Fruit fly (Drosophila melanogaster) whole organism, prepupa: ENCODE measurements around the gene mtg.

Experiments used
- CG11294 ChIP-seq: fragments of 200-800 bp; sonication (Bioruptor generic); IDR thresholded peaks from 2 replicates; pipeline ENCODE4 v1.3.6; 2022; ENCODE audit warnings: missing biosample characterization, missing genetic modification characterization
- CG15336 ChIP-seq: fragments of 200-800 bp; sonication (Bioruptor generic); IDR thresholded peaks from 2 replicates; pipeline ENCODE4 v1.3.6; 2022; ENCODE audit warnings: missing biosample characterization, missing genetic modification characterization
- CG1621 ChIP-seq: fragments of 200-800 bp; sonication (Bioruptor generic); optimal IDR thresholded peaks from 3 replicates; lab custom pipeline; 2018; ENCODE audit warnings: missing biosample characterization, mild to moderate bottlenecking, missing genetic modification characterization
- CG3032 ChIP-seq: fragments of 200-800 bp; optimal IDR thresholded peaks from 2 replicates; lab custom pipeline; 2019; ENCODE audit warnings: missing biosample characterization, mild to moderate bottlenecking, missing genetic modification characterization, moderate library complexity
- CG31627 ChIP-seq: fragments of 200-800 bp; sonication (Bioruptor generic); optimal IDR thresholded peaks from 3 replicates; lab custom pipeline; 2016; ENCODE audit warnings: missing biosample characterization, missing genetic modification characterization
- CG32006 ChIP-seq: fragments of 200-800 bp; sonication (Bioruptor generic); optimal IDR thresholded peaks from 3 replicates; lab custom pipeline; 2017; ENCODE audit warnings: missing biosample characterization, mild to moderate bottlenecking, missing genetic modification characterization
- CG34406 ChIP-seq: fragments of 200-800 bp; sonication (Bioruptor generic); optimal IDR thresholded peaks from 3 replicates; lab custom pipeline; 2016; ENCODE audit warnings: missing biosample characterization, missing genetic modification characterization
- CG3919 ChIP-seq: fragments of 200-800 bp; sonication (Bioruptor generic); optimal IDR thresholded peaks from 3 replicates; lab custom pipeline; 2016; ENCODE audit warnings: missing biosample characterization, missing genetic modification characterization
- CG4318 ChIP-seq: fragments of 200-800 bp; sonication (Bioruptor generic); optimal IDR thresholded peaks from 3 replicates; lab custom pipeline; 2017; ENCODE audit warnings: missing biosample characterization, mild to moderate bottlenecking, missing genetic modification characterization
- CG6163 ChIP-seq: fragments of 200-800 bp; sonication (Bioruptor generic); IDR thresholded peaks from 3 replicates; pipeline ENCODE4 v1.3.6; 2022; ENCODE audit warnings: missing biosample characterization, missing genetic modification characterization
- CG6276 ChIP-seq: fragments of 200-800 bp; sonication (Bioruptor generic); optimal IDR thresholded peaks from 2 replicates; lab custom pipeline; 2017; ENCODE audit warnings: missing biosample characterization, mild to moderate bottlenecking, missing genetic modification characterization
- CG6808 ChIP-seq: fragments of 200-800 bp; sonication (Bioruptor generic); optimal IDR thresholded peaks from 3 replicates; lab custom pipeline; 2017; ENCODE audit warnings: missing biosample characterization, missing genetic modification characterization, mild to moderate bottlenecking, moderate library complexity, missing genetic modification reagents
- CG7368 ChIP-seq: fragments of 200-800 bp; sonication (Bioruptor generic); optimal IDR thresholded peaks from 3 replicates; lab custom pipeline; 2016; ENCODE audit warnings: missing biosample characterization, missing genetic modification characterization
- CG8119 ChIP-seq: fragments of 200-800 bp; sonication (Bioruptor generic); IDR thresholded peaks from 3 replicates; pipeline ENCODE4 v1.3.6; 2022; ENCODE audit warnings: missing biosample characterization, missing genetic modification characterization
- CG8319 ChIP-seq: fragments of 200-800 bp; sonication (Bioruptor generic); optimal IDR thresholded peaks from 3 replicates; lab custom pipeline; 2016; ENCODE audit warnings: missing biosample characterization, missing genetic modification characterization
- CG8632 ChIP-seq: fragments of 200-800 bp; sonication (Bioruptor generic); optimal IDR thresholded peaks from 3 replicates; lab custom pipeline; 2016; ENCODE audit warnings: missing biosample characterization, missing genetic modification characterization
- Eip78C ChIP-seq: fragments of 200-800 bp; sonication (Bioruptor generic); peaks from one replicate; lab custom pipeline; 2016; ENCODE audit warnings: missing biosample characterization, missing genetic modification characterization
- Ets96B ChIP-seq: fragments of 200-800 bp; optimal IDR thresholded peaks from 2 replicates; lab custom pipeline; 2019; ENCODE audit warnings: missing biosample characterization, mild to moderate bottlenecking, missing genetic modification characterization, moderate library complexity
- Hr4 ChIP-seq: fragments of 200-800 bp; sonication (Bioruptor generic); optimal IDR thresholded peaks from 3 replicates; lab custom pipeline; 2016; ENCODE audit warnings: missing biosample characterization, missing genetic modification characterization
- Lpt ChIP-seq: fragments of 200-800 bp; sonication (Bioruptor generic); optimal IDR thresholded peaks from 3 replicates; lab custom pipeline; 2016; ENCODE audit warnings: missing biosample characterization, missing genetic modification characterization
- Smox ChIP-seq: fragments of 200-800 bp; sonication (Bioruptor generic); optimal IDR thresholded peaks from 3 replicates; lab custom pipeline; 2016; ENCODE audit warnings: missing biosample characterization, missing genetic modification characterization
- achi ChIP-seq: fragments of 200-800 bp; sonication (Bioruptor generic); optimal IDR thresholded peaks from 3 replicates; lab custom pipeline; 2016; ENCODE audit warnings: missing biosample characterization, missing genetic modification characterization
- acj6 ChIP-seq: fragments of 200-800 bp; sonication (Bioruptor generic); optimal IDR thresholded peaks from 3 replicates; lab custom pipeline; 2016; ENCODE audit warnings: missing biosample characterization, missing genetic modification characterization
- cyc ChIP-seq: fragments of 200-800 bp; sonication (Bioruptor generic); optimal IDR thresholded peaks from 3 replicates; lab custom pipeline; 2016; ENCODE audit warnings: missing biosample characterization, missing genetic modification characterization
- dac ChIP-seq: fragments of 200-800 bp; sonication (Bioruptor generic); optimal IDR thresholded peaks from 2 replicates; lab custom pipeline; 2017; ENCODE audit warnings: missing biosample characterization, mild to moderate bottlenecking, missing genetic modification characterization
- dsx ChIP-seq: fragments of 200-800 bp; optimal IDR thresholded peaks from 3 replicates; lab custom pipeline; 2019; ENCODE audit warnings: missing biosample characterization, mild to moderate bottlenecking, missing genetic modification characterization, moderate library complexity; ENCODE audit not compliant: poor library complexity, severe bottlenecking
- eg ChIP-seq: fragments of 200-800 bp; sonication (Bioruptor generic); IDR thresholded peaks from 3 replicates; pipeline ENCODE4 v1.3.6; 2022; ENCODE audit warnings: missing biosample characterization, missing genetic modification characterization
- fkh ChIP-seq: fragments of 200-800 bp; sonication (Bioruptor generic); optimal IDR thresholded peaks from 3 replicates; lab custom pipeline; 2017; ENCODE audit warnings: missing biosample characterization, mild to moderate bottlenecking, missing genetic modification characterization, moderate library complexity
- net ChIP-seq: fragments of 200-800 bp; sonication (Bioruptor generic); optimal IDR thresholded peaks from 3 replicates; lab custom pipeline; 2016; ENCODE audit warnings: missing biosample characterization, missing genetic modification characterization
- pdm3 ChIP-seq: fragments of 200-800 bp; sonication (Bioruptor generic); optimal IDR thresholded peaks from 3 replicates; lab custom pipeline; 2016; ENCODE audit warnings: missing biosample characterization, missing genetic modification characterization
- salr ChIP-seq, 2 experiments: fragments of 200-800 bp; sonication (Bioruptor generic); optimal IDR thresholded peaks; 3 replicates each; lab custom pipeline; 2016 to 2018; ENCODE audit warnings: missing biosample characterization in 2 of 2, missing genetic modification characterization in 2 of 2, mild to moderate bottlenecking in 1 of 2
- ss ChIP-seq, 2 experiments: fragments of 200-800 bp; sonication (Bioruptor generic); optimal IDR thresholded peaks; 2 replicates in 1 of 2; 3 replicates in 1 of 2; lab custom pipeline; 2017 to 2018; ENCODE audit warnings: mild to moderate bottlenecking in 2 of 2, missing biosample characterization in 2 of 2, missing genetic modification characterization in 2 of 2, moderate library complexity in 1 of 2
- svp ChIP-seq: fragments of 200-800 bp; sonication (Bioruptor generic); peaks from one replicate; lab custom pipeline; 2016; ENCODE audit warnings: missing biosample characterization, missing genetic modification characterization
- vri ChIP-seq: fragments of 200-800 bp; sonication (Bioruptor generic); optimal IDR thresholded peaks from 3 replicates; lab custom pipeline; 2016; ENCODE audit warnings: missing biosample characterization, mild to moderate bottlenecking, missing genetic modification characterization

mtg gene

DNA sequence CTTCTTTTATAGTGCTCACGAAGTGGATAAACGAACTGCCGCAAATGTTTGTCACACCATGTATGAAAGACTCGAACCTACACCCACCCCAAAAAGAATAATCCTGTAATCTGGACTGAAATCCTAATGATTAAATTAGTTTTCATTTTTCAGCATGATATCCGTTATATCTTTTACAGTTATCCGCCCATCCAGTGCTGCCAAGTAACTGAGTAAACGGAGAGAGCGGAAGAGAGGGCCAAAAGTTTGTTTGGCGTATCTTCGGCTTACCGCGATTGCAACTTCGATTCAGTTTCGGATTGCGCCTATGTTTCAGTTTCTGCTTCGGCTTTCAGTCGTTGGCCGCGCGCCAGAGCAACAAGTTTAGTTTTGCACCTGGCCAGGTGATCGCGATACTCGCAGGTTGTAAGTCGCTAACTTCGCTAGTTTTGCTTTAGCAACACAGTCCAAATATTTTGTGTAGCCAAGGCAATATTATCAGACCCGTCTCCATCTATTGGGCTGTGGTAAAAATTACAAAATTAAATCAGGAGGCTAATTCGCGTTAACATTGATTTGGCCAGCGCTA lies at the start of gene mtg:
Gene mtg, plus strand, starts transcription at position 332 of the 568 bp plus-strand sequence.
- TF ChIP-seq dsx (GFP tag; lab: Kevin White, UChicago) = no peak
- TF ChIP-seq CG8119 (GFP tag; lab: Robert Waterston, UW) = 0 out of 3 replicates have a peak, but pooled peaks have one; percentile 31
- TF ChIP-seq CG3919 = peak; percentile 27
- peak; percentile 39 for TF ChIP-seq Lpt (GFP tag; lab: Kevin White, UChicago)
- peak; percentile 32; the same call in 1 of the 3 replicates for TF ChIP-seq CG6163 (GFP tag; lab: Robert Waterston, UW)
- no peak for TF ChIP-seq cyc (GFP tag; lab: Kevin White, UChicago)
- no peak for TF ChIP-seq ss (GFP tag; optimal IDR thresholded peaks at IDR 0.05; lab: Kevin White, UChicago)
- peak; percentile 20; the same call in 1 of the 3 replicates for TF ChIP-seq eg
- peak; percentile 43; the same call in 1 of the 2 replicates for TF ChIP-seq CG15336 (GFP tag; lab: Robert Waterston, UW)
- no peak for TF ChIP-seq CG31627 (GFP tag; lab: Kevin White, UChicago)
- no peak for TF ChIP-seq achi (GFP tag; lab: Kevin White, UChicago)
- no peak for TF ChIP-seq Smox (GFP tag; lab: Kevin White, UChicago)
- TF ChIP-seq Eip78C (GFP tag; lab: Kevin White, UChicago) = peak; percentile 18
- TF ChIP-seq CG6808 (GFP tag; lab: Kevin White, UChicago) = peak; percentile 99

DNA sequence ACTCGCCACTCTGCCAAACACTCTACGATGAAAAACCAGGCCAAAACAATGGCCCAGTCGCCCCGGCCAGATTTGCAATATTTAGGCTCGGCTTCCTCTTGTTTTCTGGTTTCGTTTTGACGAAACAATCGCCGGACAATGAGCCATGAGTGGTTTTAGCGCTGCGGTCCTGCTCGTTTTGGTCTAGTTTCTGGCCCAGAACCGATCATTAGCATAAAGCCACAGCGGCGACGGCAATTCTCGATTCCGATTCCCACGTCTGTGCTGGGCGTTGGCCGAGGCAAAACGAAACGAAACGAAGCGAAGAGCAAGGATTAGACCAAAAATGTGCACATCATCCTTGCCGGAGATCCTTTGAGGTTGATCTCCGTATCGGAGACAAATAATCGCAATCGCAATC lies 46.9 kb upstream of the mtg start:
- TF ChIP-seq CG32006 (no peak), CG6808 (GFP tag; lab: Kevin White, UChicago) (no peak), CG11294 (GFP tag; lab: Robert Waterston, UW) (no peak), CG8632 (GFP tag; lab: Kevin White, UChicago) (no peak), dac (GFP tag; lab: Kevin White, UChicago) (no peak), CG7368 (GFP tag; lab: Kevin White, UChicago) (no peak), salr (GFP tag; optimal IDR thresholded peaks at IDR 0.05; lab: Kevin White, UChicago) (no peak), Hr4 (GFP tag; lab: Kevin White, UChicago) (no peak), vri (GFP tag; lab: Kevin White, UChicago) (no peak), CG15336 (GFP tag; lab: Robert Waterston, UW) (no peak), fkh (GFP tag; lab: Kevin White, UChicago) (no peak), CG3032 (tag; lab: Kevin White, UChicago) (no peak), svp (no peak), CG8319 (GFP tag; lab: Kevin White, UChicago) (no peak), ss (GFP tag; optimal IDR thresholded peaks at IDR 0.05; lab: Kevin White, UChicago) (no peak), Ets96B (tag; lab: Kevin White, UChicago) (no peak), dsx (GFP tag; lab: Kevin White, UChicago) (no peak), CG34406 (no peak), Smox (GFP tag; lab: Kevin White, UChicago) (no peak)

DNA sequence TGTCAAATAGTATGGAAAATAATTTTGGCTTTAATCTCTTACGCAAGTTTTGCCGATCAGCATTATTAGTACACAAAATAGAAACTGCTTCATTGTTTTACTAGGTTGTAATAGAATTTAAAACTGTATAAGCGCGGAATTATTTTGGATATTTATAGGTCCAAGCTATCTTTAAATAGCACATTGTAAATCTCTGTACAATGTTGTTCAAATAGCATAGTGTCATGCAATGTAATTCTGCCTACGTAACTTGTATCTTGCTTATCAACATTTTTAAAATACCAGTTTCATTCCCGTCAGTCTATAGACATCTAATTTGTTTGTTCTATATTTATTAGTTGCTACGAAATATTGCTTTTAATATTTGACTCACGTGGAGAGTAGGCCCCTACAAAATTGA lies 45.6 kb upstream of the mtg start, which contains the start of gene CheA84a:
Gene CheA84a, minus strand, starts transcription at position 101 of the 400 bp plus-strand sequence.
- TF ChIP-seq CG8632 (GFP tag; lab: Kevin White, UChicago) (no peak), CG3032 (tag; lab: Kevin White, UChicago) (no peak), pdm3 (GFP tag; lab: Kevin White, UChicago) (no peak), eg (no peak), CG4318 (GFP tag; lab: Kevin White, UChicago) (no peak), vri (GFP tag; lab: Kevin White, UChicago) (no peak), net (no peak), CG1621 (no peak), CG32006 (no peak), Eip78C (GFP tag; lab: Kevin White, UChicago) (no peak), acj6 (GFP tag; lab: Kevin White, UChicago) (no peak), CG6276 (GFP tag; lab: Kevin White, UChicago) (no peak)
